Fruit fly (Drosophila melanogaster) whole organism, embryonic: Measurements from ENCODE around the gene CG11843.
A peak's percentile ranks its signal among the peaks of the same experiment; 100 is the strongest.

ENCODE experiments used
- BtbVII ChIP-seq: fragments of 200-800 bp; sonication (Bioruptor generic); optimal IDR thresholded peaks from 3 replicates; lab custom pipeline; 2017; ENCODE audit warnings: missing biosample characterization, mild to moderate bottlenecking, missing genetic modification characterization
- CG10147 ChIP-seq: fragments of 200-800 bp; sonication (Bioruptor generic); optimal IDR thresholded peaks from 2 replicates; lab custom pipeline; 2019; ENCODE audit warnings: missing biosample characterization, mild to moderate bottlenecking, missing genetic modification characterization, moderate library complexity
- CG11504 ChIP-seq: fragments of 200-800 bp; sonication (Bioruptor generic); optimal IDR thresholded peaks from 3 replicates; lab custom pipeline; 2019; ENCODE audit warnings: missing biosample characterization, mild to moderate bottlenecking, missing genetic modification characterization, moderate library complexity
- CG11695 ChIP-seq: fragments of 200-800 bp; sonication (Bioruptor generic); IDR thresholded peaks from 3 replicates; pipeline ENCODE4 v1.3.6; 2022; ENCODE audit warnings: missing biosample characterization, missing genetic modification characterization
- CG12155 ChIP-seq: fragments of 200-800 bp; sonication (Bioruptor generic); optimal IDR thresholded peaks from 3 replicates; lab custom pipeline; 2016; ENCODE audit warnings: missing biosample characterization, missing genetic modification characterization
- CG12769 ChIP-seq: fragments of 200-800 bp; sonication (Bioruptor generic); optimal IDR thresholded peaks from 2 replicates; lab custom pipeline; 2019; ENCODE audit warnings: missing biosample characterization, mild to moderate bottlenecking, missing genetic modification characterization, moderate library complexity
- CG15011 ChIP-seq: fragments of 200-800 bp; sonication (Bioruptor generic); optimal IDR thresholded peaks from 3 replicates; lab custom pipeline; 2018; ENCODE audit warnings: missing biosample characterization, mild to moderate bottlenecking, missing genetic modification characterization
- CG16813 ChIP-seq: fragments of 200-800 bp; sonication (Bioruptor generic); IDR thresholded peaks from 3 replicates; pipeline ENCODE4 v1.3.6; 2022; ENCODE audit warnings: missing biosample characterization, missing genetic modification characterization; ENCODE audit not compliant: partially characterized antibody
- CG17568 ChIP-seq: fragments of 200-800 bp; sonication (Bioruptor generic); optimal IDR thresholded peaks from 2 replicates; lab custom pipeline; 2018; ENCODE audit warnings: missing biosample characterization, mild to moderate bottlenecking, missing genetic modification characterization, moderate library complexity
- CG18476 ChIP-seq: fragments of 200-800 bp; sonication (Bioruptor generic); optimal IDR thresholded peaks from 2 replicates; lab custom pipeline; 2016; ENCODE audit warnings: missing biosample characterization, mild to moderate bottlenecking, missing genetic modification characterization
- CG2116 ChIP-seq: fragments of 200-800 bp; sonication (Bioruptor generic); optimal IDR thresholded peaks from 3 replicates; lab custom pipeline; 2018; ENCODE audit warnings: missing biosample characterization, mild to moderate bottlenecking, missing genetic modification characterization
- CG32767 ChIP-seq: fragments of 200-800 bp; sonication (Bioruptor generic); IDR thresholded peaks from 2 replicates; pipeline ENCODE4 v1.3.6; 2022; ENCODE audit warnings: missing biosample characterization, missing genetic modification characterization
- CG34224 ChIP-seq: fragments of 200-800 bp; sonication (Bioruptor generic); IDR thresholded peaks from 3 replicates; pipeline ENCODE4 v1.3.6; 2022; ENCODE audit warnings: missing biosample characterization, missing genetic modification characterization; ENCODE audit not compliant: partially characterized antibody
- CG4617 ChIP-seq: fragments of 200-800 bp; sonication (Bioruptor generic); optimal IDR thresholded peaks from 3 replicates; lab custom pipeline; 2016; ENCODE audit warnings: missing biosample characterization, missing genetic modification characterization, borderline replicate concordance
- CG6813 ChIP-seq: fragments of 200-800 bp; sonication (Bioruptor generic); optimal IDR thresholded peaks from 2 replicates; lab custom pipeline; 2017; ENCODE audit warnings: missing biosample characterization, missing genetic modification characterization, mild to moderate bottlenecking, moderate library complexity, missing genetic modification reagents
- CG7987 ChIP-seq: fragments of 200-800 bp; sonication (Bioruptor generic); optimal IDR thresholded peaks from 2 replicates; lab custom pipeline; 2018; ENCODE audit warnings: missing biosample characterization, mild to moderate bottlenecking, missing genetic modification characterization, moderate library complexity
- CG9215 ChIP-seq: fragments of 200-800 bp; sonication (Bioruptor generic); IDR thresholded peaks from 2 replicates; pipeline ENCODE4 v1.3.6; 2022; ENCODE audit warnings: missing biosample characterization, missing genetic modification characterization
- CG9609 ChIP-seq: fragments of 200-800 bp; sonication (Bioruptor generic); optimal IDR thresholded peaks from 3 replicates; lab custom pipeline; 2016; ENCODE audit warnings: missing biosample characterization, missing genetic modification characterization
- Camta ChIP-seq: fragments of 200-800 bp; sonication (Bioruptor generic); optimal IDR thresholded peaks from 2 replicates; lab custom pipeline; 2016; ENCODE audit warnings: missing biosample characterization, missing genetic modification characterization
- D19A ChIP-seq: fragments of 200-800 bp; optimal IDR thresholded peaks from 3 replicates; lab custom pipeline; 2019; ENCODE audit warnings: missing biosample characterization, mild to moderate bottlenecking, missing genetic modification characterization, moderate library complexity
- Dip3 ChIP-seq: fragments of 200-800 bp; sonication (Bioruptor generic); optimal IDR thresholded peaks from 3 replicates; lab custom pipeline; 2016; ENCODE audit warnings: missing biosample characterization, missing genetic modification characterization
- Dp ChIP-seq: fragments of 200-800 bp; sonication (Bioruptor generic); optimal IDR thresholded peaks from 2 replicates; lab custom pipeline; 2018; ENCODE audit warnings: missing biosample characterization, mild to moderate bottlenecking, missing genetic modification characterization, moderate library complexity
- HLHmδ ChIP-seq: fragments of 200-800 bp; sonication (Bioruptor generic); optimal IDR thresholded peaks from 2 replicates; lab custom pipeline; 2018; ENCODE audit warnings: missing biosample characterization, mild to moderate bottlenecking, missing genetic modification characterization, moderate library complexity
- Hey ChIP-seq: fragments of 200-800 bp; sonication (Bioruptor generic); optimal IDR thresholded peaks from 3 replicates; lab custom pipeline; 2018; ENCODE audit warnings: missing biosample characterization, mild to moderate bottlenecking, missing genetic modification characterization
- Hmr ChIP-seq: fragments of 200-800 bp; sonication (Bioruptor generic); optimal IDR thresholded peaks from 3 replicates; lab custom pipeline; 2017; ENCODE audit warnings: mild to moderate bottlenecking, missing biosample characterization, missing genetic modification reagents, missing genetic modification characterization
- Optix ChIP-seq: fragments of 200-800 bp; sonication (Bioruptor generic); IDR thresholded peaks from 3 replicates; pipeline ENCODE4 v1.3.6; 2022; ENCODE audit warnings: missing biosample characterization, missing genetic modification characterization
- PHDP ChIP-seq: fragments of 200-800 bp; sonication (Bioruptor generic); optimal IDR thresholded peaks from 3 replicates; lab custom pipeline; 2018; ENCODE audit warnings: missing biosample characterization, mild to moderate bottlenecking, missing genetic modification characterization, moderate library complexity
- Pdp1 ChIP-seq, 2 experiments: fragments of 200-800 bp; sonication (Bioruptor generic); optimal IDR thresholded peaks; 3 replicates each; lab custom pipeline; 2016; ENCODE audit warnings: missing biosample characterization in 2 of 2, missing genetic modification characterization in 2 of 2, mild to moderate bottlenecking in 1 of 2, moderate library complexity in 1 of 2
- Trl ChIP-seq, 3 experiments: fragments of >200 bp in 2 of 3; fragments of 200-800 bp in 1 of 3; sonication (Bioruptor generic) in 1 of 3; optimal IDR thresholded peaks; 2 replicates in 1 of 3; 3 replicates in 2 of 3; lab custom pipeline; 2016 to 2017; ENCODE audit warnings: missing biosample characterization in 1 of 3, missing genetic modification characterization in 1 of 3
- Vsx1 ChIP-seq: fragments of 200-800 bp; sonication (Bioruptor generic); optimal IDR thresholded peaks from 2 replicates; lab custom pipeline; 2017; ENCODE audit warnings: missing biosample characterization, mild to moderate bottlenecking, missing genetic modification characterization, missing genetic modification reagents
- abd-A ChIP-seq: fragments of 200-800 bp; sonication (Bioruptor generic); optimal IDR thresholded peaks from 3 replicates; lab custom pipeline; 2019; ENCODE audit warnings: missing biosample characterization, mild to moderate bottlenecking, missing genetic modification characterization, moderate library complexity
- ci ChIP-seq: fragments of 200-800 bp; sonication (Bioruptor generic); IDR thresholded peaks from 3 replicates; pipeline ENCODE4 v1.3.6; 2022; ENCODE audit warnings: missing biosample characterization, missing genetic modification characterization
- emc ChIP-seq: fragments of 200-800 bp; sonication (Bioruptor generic); optimal IDR thresholded peaks from 2 replicates; lab custom pipeline; 2016; ENCODE audit warnings: missing biosample characterization, missing genetic modification characterization
- fd3F ChIP-seq: fragments of 200-800 bp; sonication (Bioruptor generic); optimal IDR thresholded peaks from 2 replicates; lab custom pipeline; 2018; ENCODE audit warnings: missing biosample characterization, mild to moderate bottlenecking, missing genetic modification characterization, moderate library complexity
- gem ChIP-seq: fragments of 200-800 bp; sonication (Bioruptor generic); optimal IDR thresholded peaks from 2 replicates; lab custom pipeline; 2019; ENCODE audit warnings: missing biosample characterization, mild to moderate bottlenecking, missing genetic modification characterization, moderate library complexity
- ham ChIP-seq: fragments of 200-800 bp; sonication (Bioruptor generic); IDR thresholded peaks from 2 replicates; pipeline ENCODE4 v1.3.6; 2022; ENCODE audit warnings: missing biosample characterization, missing genetic modification characterization
- insv ChIP-seq, 2 experiments: fragments of 200-800 bp; sonication (Bioruptor generic); optimal IDR thresholded peaks; 3 replicates each; lab custom pipeline; 2016 to 2018; ENCODE audit warnings: missing biosample characterization in 2 of 2, missing genetic modification characterization in 2 of 2
- mirr ChIP-seq: fragments of 200-800 bp; sonication (Bioruptor generic); optimal IDR thresholded peaks from 3 replicates; lab custom pipeline; 2018; ENCODE audit warnings: missing biosample characterization, mild to moderate bottlenecking, missing genetic modification characterization
- nau ChIP-seq: fragments of 200-800 bp; sonication (Bioruptor generic); optimal IDR thresholded peaks from 3 replicates; lab custom pipeline; 2017; ENCODE audit warnings: missing biosample characterization, mild to moderate bottlenecking, missing genetic modification characterization, missing genetic modification reagents
- nerfin-1 ChIP-seq: fragments of 200-800 bp; sonication (Bioruptor generic); optimal IDR thresholded peaks from 3 replicates; lab custom pipeline; 2019; ENCODE audit warnings: missing biosample characterization, mild to moderate bottlenecking, missing genetic modification characterization, moderate library complexity
- nom ChIP-seq: fragments of 200-800 bp; sonication (Bioruptor generic); optimal IDR thresholded peaks from 2 replicates; lab custom pipeline; 2017; ENCODE audit warnings: missing biosample characterization, missing genetic modification characterization, mild to moderate bottlenecking, moderate library complexity, missing genetic modification reagents
- seq ChIP-seq: fragments of 200-800 bp; sonication (Bioruptor generic); IDR thresholded peaks from 2 replicates; pipeline ENCODE4 v1.3.6; 2022; ENCODE audit warnings: missing biosample characterization, missing genetic modification characterization
- shn ChIP-seq: fragments of 200-800 bp; sonication (Bioruptor generic); optimal IDR thresholded peaks from 3 replicates; lab custom pipeline; 2016; ENCODE audit warnings: missing biosample characterization, missing genetic modification characterization
- sna ChIP-seq: fragments of 200-800 bp; sonication (Bioruptor generic); IDR thresholded peaks from 2 replicates; pipeline ENCODE4 v1.3.6; 2022; ENCODE audit warnings: missing biosample characterization, missing genetic modification characterization; ENCODE audit not compliant: partially characterized antibody
- tgo ChIP-seq: fragments of 200-800 bp; sonication (Bioruptor generic); IDR thresholded peaks from 3 replicates; pipeline ENCODE4 v1.3.6; 2022; ENCODE audit warnings: missing biosample characterization, missing genetic modification characterization
- usp ChIP-seq: fragments of >200 bp; optimal IDR thresholded peaks from 2 replicates; lab custom pipeline; 2017; ENCODE audit warnings: missing biosample characterization, missing genetic modification characterization
- wek ChIP-seq: fragments of 200-800 bp; sonication (Bioruptor generic); optimal IDR thresholded peaks from 3 replicates; lab custom pipeline; 2018; ENCODE audit warnings: missing biosample characterization, mild to moderate bottlenecking, missing genetic modification characterization, moderate library complexity
- zen ChIP-seq: fragments of 200-800 bp; sonication (Bioruptor generic); optimal IDR thresholded peaks from 3 replicates; lab custom pipeline; 2018; ENCODE audit warnings: missing biosample characterization, mild to moderate bottlenecking, missing genetic modification characterization, moderate library complexity

The CG11843 gene

dm6 chr3R:29074001-29074609 is 20.0 kb downstream of the CG11843 start (continued):
- TF ChIP-seq Hmr (GFP tag; lab: Kevin White, UChicago), result peak; percentile 9
- no peak for TF ChIP-seq CG34224 (GFP tag; lab: Robert Waterston, UW)
- no peak for TF ChIP-seq CG15011 (GFP tag; lab: Kevin White, UChicago)
- TF ChIP-seq HLHmδ (GFP tag; lab: Kevin White, UChicago), result peak; percentile 78
- TF ChIP-seq abd-A (tag; lab: Kevin White, UChicago), result peak; percentile 82
- TF ChIP-seq Camta (GFP tag; lab: Kevin White, UChicago), result no peak
- no peak for TF ChIP-seq ham (GFP tag; lab: Robert Waterston, UW)
- peak; percentile 13 for TF ChIP-seq Vsx1
- TF ChIP-seq wek, result peak; percentile 14
- no peak for TF ChIP-seq usp (GFP tag; lab: Kevin White, UChicago)
- TF ChIP-seq CG10147, result no peak
- TF ChIP-seq CG17568, result no peak
- TF ChIP-seq CG11504 (tag; lab: Kevin White, UChicago), result no peak
- TF ChIP-seq Optix (GFP tag; lab: Robert Waterston, UW), result no peak
- TF ChIP-seq Hey (tag; lab: Kevin White, UChicago), result no peak
- TF ChIP-seq CG11695 (GFP tag; lab: Robert Waterston, UW), result no peak
- peak; percentile 9 for TF ChIP-seq CG6813 (GFP tag; lab: Kevin White, UChicago)
- no peak for TF ChIP-seq shn
- TF ChIP-seq CG12155, result peak; percentile 30
- TF ChIP-seq sna (GFP tag; lab: Robert Waterston, UW), result 0 out of 2 replicates have a peak, but pooled peaks have one; percentile 27
- TF ChIP-seq PHDP (tag; lab: Kevin White, UChicago), result peak; percentile 14
- TF ChIP-seq Pdp1 (GFP tag; optimal IDR thresholded peaks at IDR 0.05; lab: Kevin White, UChicago), result peak in 1 of 2 experiments; percentile 76
- TF ChIP-seq mirr (GFP tag; lab: Kevin White, UChicago), result peak; percentile 61
- no peak for TF ChIP-seq CG16813 (GFP tag; lab: Robert Waterston, UW)
- no peak for TF ChIP-seq CG9215 (GFP tag; lab: Robert Waterston, UW)
- TF ChIP-seq nerfin-1 (tag; lab: Kevin White, UChicago), result peak; percentile 10
- no peak for TF ChIP-seq Dip3 (GFP tag; lab: Kevin White, UChicago)
- no peak for TF ChIP-seq CG2116 (GFP tag; lab: Kevin White, UChicago)
- TF ChIP-seq D19A (tag; lab: Kevin White, UChicago), result peak; percentile 64
- TF ChIP-seq CG9609 (GFP tag; lab: Kevin White, UChicago), result no peak
- TF ChIP-seq CG32767 (GFP tag; lab: Robert Waterston, UW), result 0 out of 2 replicates have a peak, but pooled peaks have one; percentile 55
- TF ChIP-seq seq (GFP tag; lab: Robert Waterston, UW), result no peak
- peak; percentile 71 for TF ChIP-seq zen
- TF ChIP-seq emc (GFP tag; lab: Kevin White, UChicago), result no peak
- no peak for TF ChIP-seq fd3F (GFP tag; lab: Kevin White, UChicago)
- TF ChIP-seq nom (GFP tag; lab: Kevin White, UChicago), result peak; percentile 70
- TF ChIP-seq BtbVII (GFP tag; lab: Kevin White, UChicago), result no peak
- peak; percentile 51 to 84 for TF ChIP-seq Trl (optimal IDR thresholded peaks at IDR 0.05; lab: Kevin White, UChicago)
- no peak for TF ChIP-seq Trl (GFP tag; optimal IDR thresholded peaks at IDR 0.05; lab: Kevin White, UChicago)
- peak in 1 of 2 experiments; percentile 20 for TF ChIP-seq insv (GFP tag; optimal IDR thresholded peaks at IDR 0.05; lab: Kevin White, UChicago)
- peak; percentile 4 for TF ChIP-seq nau (GFP tag; lab: Kevin White, UChicago)
- TF ChIP-seq ci (GFP tag; lab: Robert Waterston, UW), result peak; percentile 64
- TF ChIP-seq CG12769 (tag; lab: Kevin White, UChicago), result peak; percentile 78
- TF ChIP-seq tgo (GFP tag; lab: Robert Waterston, UW), result no peak
- TF ChIP-seq Dp, result no peak
- TF ChIP-seq CG7987 (GFP tag; lab: Kevin White, UChicago), result no peak
- TF ChIP-seq gem (tag; lab: Kevin White, UChicago), result no peak
- no peak for TF ChIP-seq CG4617
- TF ChIP-seq CG18476, result no peak
